Worm (Caenorhabditis elegans) whole organism, young adult: ENCODE measurements around the gene F07B10.4.
A peak's percentile ranks its signal among the peaks of the same experiment; 100 is the strongest.

Experiments
- B0019.2 ChIP-seq: fragments of 200-800 bp; sonication (Bioruptor generic); conservative IDR thresholded peaks from 2 replicates; pipeline ENCODE4 v1.3.6; 2022; ENCODE audit warnings: missing genetic modification reagents, missing genetic modification characterization, missing compliant biosample characterization
- D2030.7 ChIP-seq: fragments of 200-800 bp; sonication (Bioruptor generic); IDR thresholded peaks from 2 replicates; pipeline ENCODE4 v1.3.6; 2022; ENCODE audit warnings: missing genetic modification reagents, missing genetic modification characterization, missing compliant biosample characterization
- F10E7.11 ChIP-seq: sonication (generic microtip); optimal IDR thresholded peaks from 2 replicates; lab custom pipeline; 2017; ENCODE audit warnings: mild to moderate bottlenecking, missing genetic modification characterization, moderate library complexity, missing compliant biosample characterization
- F33H1.4 ChIP-seq: fragments of 200-800 bp; sonication (Bioruptor generic); IDR thresholded peaks from 2 replicates; pipeline ENCODE4 v1.3.6; 2022; ENCODE audit warnings: missing genetic modification reagents, missing genetic modification characterization, missing compliant biosample characterization
- F37B4.10 ChIP-seq: fragments of 200-800 bp; sonication (Bioruptor generic); IDR thresholded peaks from 2 replicates; pipeline ENCODE4 v1.3.6; 2022; ENCODE audit warnings: missing genetic modification characterization, missing compliant biosample characterization
- F49E8.2 ChIP-seq: sonication (generic microtip); optimal IDR thresholded peaks from 3 replicates; lab custom pipeline; 2017; ENCODE audit warnings: missing genetic modification characterization, mild to moderate bottlenecking, missing compliant biosample characterization, antibody characterized with exemption, moderate library complexity; ENCODE audit not compliant: insufficient read depth
- ZK185.1 ChIP-seq: sonication (generic microtip); optimal IDR thresholded peaks from 2 replicates; lab custom pipeline; 2016; ENCODE audit warnings: mild to moderate bottlenecking, missing genetic modification characterization, missing compliant biosample characterization; ENCODE audit not compliant: poor library complexity, severe bottlenecking
- ama-1 ChIP-seq, 3 experiments: fragments of 150-350 bp in 1 of 3; sonication (generic microtip) in 2 of 3; optimal IDR thresholded peaks; 2 replicates each; lab custom pipeline; 2014 to 2018; ENCODE audit warnings: missing biosample characterization in 2 of 3, missing genetic modification characterization in 2 of 3, missing genetic modification reagents in 2 of 3
- bed-1 ChIP-seq: fragments of 200-800 bp; sonication (Bioruptor generic); IDR thresholded peaks from 2 replicates; pipeline ENCODE4 v1.3.6; 2022; ENCODE audit warnings: missing genetic modification reagents, missing genetic modification characterization, missing compliant biosample characterization
- cebp-2 ChIP-seq: fragments of 200-800 bp; sonication (Bioruptor generic); IDR thresholded peaks from 2 replicates; pipeline ENCODE4 v1.3.6; 2022; ENCODE audit warnings: missing genetic modification characterization, missing compliant biosample characterization
- ceh-40 ChIP-seq: fragments of 200-800 bp; sonication (Bioruptor generic); IDR thresholded peaks from 2 replicates; pipeline ENCODE4 v1.3.6; 2022; ENCODE audit warnings: missing genetic modification characterization, missing compliant biosample characterization
- ceh-58 ChIP-seq: fragments of 200-800 bp; sonication (Bioruptor generic); IDR thresholded peaks from 2 replicates; pipeline ENCODE4 v1.3.6; 2022; ENCODE audit warnings: missing genetic modification characterization, missing compliant biosample characterization
- ceh-79 ChIP-seq: sonication (generic microtip); optimal IDR thresholded peaks from 2 replicates; lab custom pipeline; 2017; ENCODE audit warnings: mild to moderate bottlenecking, missing genetic modification characterization, missing compliant biosample characterization
- chd-7 ChIP-seq: sonication (generic microtip); optimal IDR thresholded peaks from 2 replicates; lab custom pipeline; 2016; ENCODE audit warnings: mild to moderate bottlenecking, missing genetic modification characterization, moderate library complexity, missing compliant biosample characterization
- dox-1 ChIP-seq: fragments of 200-800 bp; sonication (Bioruptor generic); IDR thresholded peaks from 2 replicates; pipeline ENCODE4 v1.3.6; 2022; ENCODE audit warnings: missing genetic modification reagents, missing genetic modification characterization, missing compliant biosample characterization
- ekl-4 ChIP-seq: fragments of 200-800 bp; sonication (Bioruptor generic); IDR thresholded peaks from 2 replicates; pipeline ENCODE4 v1.3.6; 2022; ENCODE audit warnings: missing genetic modification reagents, missing genetic modification characterization, missing compliant biosample characterization
- hrde-1 ChIP-seq: sonication (generic microtip); optimal IDR thresholded peaks from 2 replicates; lab custom pipeline; 2016; ENCODE audit warnings: missing genetic modification characterization, mild to moderate bottlenecking, missing compliant biosample characterization, moderate library complexity, missing genotype, missing genetic modification reagents, borderline replicate concordance
- lin-35 ChIP-seq, 3 experiments: fragments of 150-350 bp in 2 of 3; sonication (generic microtip) in 1 of 3; optimal IDR thresholded peaks; 2 replicates each; lab custom pipeline; 2014 to 2018; ENCODE audit warnings: missing biosample characterization in 3 of 3, missing genetic modification characterization in 3 of 3, missing genetic modification reagents in 3 of 3
- lin-54 ChIP-seq: fragments of 200-800 bp; sonication (Bioruptor generic); optimal IDR thresholded peaks from 2 replicates; lab custom pipeline; 2018; ENCODE audit warnings: mild to moderate bottlenecking, missing genetic modification characterization, missing compliant biosample characterization
- madf-6 ChIP-seq: fragments of 200-800 bp; sonication (Bioruptor generic); IDR thresholded peaks from 2 replicates; pipeline ENCODE4 v1.3.6; 2022; ENCODE audit warnings: missing genetic modification reagents, missing genetic modification characterization, missing compliant biosample characterization
- madf-8 ChIP-seq: fragments of 200-800 bp; sonication (Bioruptor generic); conservative IDR thresholded peaks from 2 replicates; pipeline ENCODE4 v1.3.6; 2022; ENCODE audit warnings: missing genetic modification reagents, missing genetic modification characterization, missing compliant biosample characterization
- mes-4 ChIP-seq: sonication (generic microtip); optimal IDR thresholded peaks from 2 replicates; lab custom pipeline; 2016; ENCODE audit warnings: missing genotype, missing genetic modification characterization, missing compliant biosample characterization
- nfya-2 ChIP-seq: fragments of 200-800 bp; sonication (Bioruptor generic); IDR thresholded peaks from 2 replicates; pipeline ENCODE4 v1.3.6; 2022; ENCODE audit warnings: missing genetic modification reagents, missing genetic modification characterization, missing compliant biosample characterization
- nhr-80 ChIP-seq: sonication (generic microtip); optimal IDR thresholded peaks from 2 replicates; lab custom pipeline; 2016; ENCODE audit warnings: missing genetic modification characterization, missing compliant biosample characterization
- rcor-1 ChIP-seq: fragments of 200-800 bp; sonication (Bioruptor generic); IDR thresholded peaks from 2 replicates; pipeline ENCODE4 v1.3.6; 2022; ENCODE audit warnings: missing genetic modification reagents, missing genetic modification characterization, missing compliant biosample characterization
- rec-8 ChIP-seq, 2 experiments: sonication (generic microtip); optimal IDR thresholded peaks; 2 replicates each; lab custom pipeline; 2016; ENCODE audit warnings: mild to moderate bottlenecking in 2 of 2, missing genetic modification characterization in 2 of 2, missing genetic modification reagents in 2 of 2, missing genotype in 2 of 2, missing biosample characterization in 1 of 2, missing compliant biosample characterization in 1 of 2, moderate library complexity in 1 of 2
- repo-1 ChIP-seq: sonication (generic microtip); optimal IDR thresholded peaks from 2 replicates; lab custom pipeline; 2017; ENCODE audit warnings: mild to moderate bottlenecking, missing genetic modification characterization, missing compliant biosample characterization
- snpc-1.3 ChIP-seq: sonication (generic microtip); optimal IDR thresholded peaks from 2 replicates; lab custom pipeline; 2017; ENCODE audit warnings: missing genetic modification characterization, mild to moderate bottlenecking, missing compliant biosample characterization, antibody characterized with exemption, moderate library complexity, missing genotype, missing genetic modification reagents; ENCODE audit not compliant: insufficient read depth
- snpc-4 ChIP-seq, 5 experiments: fragments of 150-350 bp in 1 of 5; sonication (generic microtip) in 4 of 5; optimal IDR thresholded peaks; 2 replicates each; lab custom pipeline; 2014 to 2018; ENCODE audit warnings: missing genetic modification characterization in 5 of 5, missing biosample characterization in 3 of 5, antibody characterized with exemption in 2 of 5, mild to moderate bottlenecking in 2 of 5, missing compliant biosample characterization in 2 of 5, missing genotype in 2 of 5, moderate library complexity in 2 of 5, missing genetic modification reagents in 1 of 5
- somi-1 ChIP-seq: fragments of 200-800 bp; sonication (Bioruptor generic); optimal IDR thresholded peaks from 2 replicates; lab custom pipeline; 2018; ENCODE audit warnings: mild to moderate bottlenecking, missing genetic modification characterization, missing compliant biosample characterization
- unc-62 ChIP-seq: fragments of 150-350 bp; optimal IDR thresholded peaks from 2 replicates; lab custom pipeline; 2014; ENCODE audit warnings: missing biosample characterization, missing genetic modification reagents, missing genetic modification characterization
- xnd-1 ChIP-seq: sonication (generic microtip); optimal IDR thresholded peaks from 2 replicates; lab custom pipeline; 2016; ENCODE audit warnings: missing genotype, missing genetic modification reagents, missing genetic modification characterization, missing compliant biosample characterization
- ztf-28 ChIP-seq: fragments of 200-800 bp; sonication (Bioruptor generic); IDR thresholded peaks from 2 replicates; pipeline ENCODE4 v1.3.6; 2022; ENCODE audit warnings: missing genetic modification reagents, missing genetic modification characterization, missing compliant biosample characterization

Gene F07B10.4

ce11 chrV:11228653-11229173 lies 34.2 kb downstream of the F07B10.4 start, which contains the start of gene pqn-70 (continued):
- TF ChIP-seq bed-1 (GFP tag; lab: Robert Waterston, UW) = no peak
- peak; percentile 65 for TF ChIP-seq ZK185.1 (tag; lab: Kevin White, UChicago)

ce11 chrV:11225981-11226380 lies 36.9 kb downstream of the F07B10.4 start, which contains the start of gene bgal-1:
Gene bgal-1, minus strand, starts transcription at chrV:11226018.
- TF ChIP-seq snpc-4 (GFP tag; optimal IDR thresholded peaks at IDR 0.05; lab: Kevin White, UChicago) (no peak), snpc-4 (tag; optimal IDR thresholded peaks at IDR 0.05; lab: Kevin White, UChicago) (peak in 2 of 4 experiments; percentile 32 to 39), ama-1 (optimal IDR thresholded peaks at IDR 0.05; lab: Kevin White, UChicago) (peak; percentile 22), ama-1 (GFP tag; optimal IDR thresholded peaks at IDR 0.05; lab: Kevin White, UChicago) (peak in 1 of 2 experiments; percentile 15), lin-35 (GFP tag; optimal IDR thresholded peaks at IDR 0.05; lab: Kevin White, UChicago) (peak in 1 of 3 experiments; percentile 37), rcor-1 (GFP tag; lab: Robert Waterston, UW) (no peak), somi-1 (GFP tag; lab: Kevin White, UChicago) (peak; percentile 8), ceh-58 (GFP tag; lab: Robert Waterston, UW) (no peak), ztf-28 (GFP tag; lab: Robert Waterston, UW) (no peak), ekl-4 (GFP tag; lab: Robert Waterston, UW) (0 out of 2 replicates have a peak, but pooled peaks have one; percentile 18)

- TF ChIP-seq snpc-1.3 (tag; lab: Kevin White, UChicago) = no peak
- TF ChIP-seq F49E8.2 (tag; lab: Kevin White, UChicago) = no peak
- TF ChIP-seq hrde-1 = no peak
- no peak for TF ChIP-seq D2030.7 (GFP tag; lab: Robert Waterston, UW)
- no peak for TF ChIP-seq chd-7 (tag; lab: Kevin White, UChicago)
- no peak for TF ChIP-seq xnd-1 (tag; lab: Kevin White, UChicago)
- TF ChIP-seq F33H1.4 (GFP tag; lab: Robert Waterston, UW) = no peak
- TF ChIP-seq F10E7.11 (tag; lab: Kevin White, UChicago) = no peak
- TF ChIP-seq repo-1 (tag; lab: Kevin White, UChicago) = no peak
- TF ChIP-seq nfya-2 (GFP tag; lab: Robert Waterston, UW) = no peak
- no peak for TF ChIP-seq ceh-79 (tag; lab: Kevin White, UChicago)
- TF ChIP-seq rec-8 (tag; optimal IDR thresholded peaks at IDR 0.05; lab: Kevin White, UChicago) = no peak
- TF ChIP-seq madf-8 = no peak
- TF ChIP-seq cebp-2 = no peak
These were observed 39.2 kb downstream of the F07B10.4 start for ce11 chrV:11223698-11224097.

- no peak for TF ChIP-seq madf-6
- no peak for TF ChIP-seq dox-1 (GFP tag; lab: Robert Waterston, UW)
- TF ChIP-seq F37B4.10 (GFP tag; lab: Robert Waterston, UW) = no peak
- TF ChIP-seq nhr-80 (tag; lab: Kevin White, UChicago) = no peak
- TF ChIP-seq B0019.2 (GFP tag; lab: Robert Waterston, UW) = no peak
- no peak for TF ChIP-seq mes-4 (tag; lab: Kevin White, UChicago)
- TF ChIP-seq lin-54 = no peak
- TF ChIP-seq ceh-40 (GFP tag; lab: Robert Waterston, UW) = no peak
- TF ChIP-seq unc-62 (GFP tag; lab: Kevin White, UChicago) = no peak
These were observed 42.0 kb downstream of the F07B10.4 start, which contains the start of gene T19B10.2 for ce11 chrV:11220936-11221335. Gene T19B10.2, plus strand, starts transcription at chrV:11221302.
